Fruit fly (Drosophila melanogaster): ENCODE measurements around the gene CG2145.
A peak's percentile ranks its signal among the peaks of the same experiment; 100 is the strongest.

The CG2145 gene

dm6 chrX:10899665-10900064 lies 27.5 kb upstream of the CG2145 start, which contains the start of gene CG15208:
TSS of gene CG15208 (plus strand) at chrX:10899965.
- TF ChIP-seq usp (GFP tag; optimal IDR thresholded peaks at IDR 0.05) (no peak), ey (GFP tag; optimal IDR thresholded peaks at IDR 0.05) (no peak), dsf (GFP tag; optimal IDR thresholded peaks at IDR 0.05; ENCODE audit: borderline replicate concordance) (no peak), Dfd (GFP tag; optimal IDR thresholded peaks at IDR 0.05) (no peak), Dif (GFP tag; optimal IDR thresholded peaks at IDR 0.05; ENCODE audit: partially characterized antibody) (no peak), GATAd (GFP tag; optimal IDR thresholded peaks at IDR 0.05) (no peak), Sp1 (GFP tag; optimal IDR thresholded peaks at IDR 0.05) (no peak), foxo (GFP tag; optimal IDR thresholded peaks at IDR 0.05) (no peak), Hnf4 (GFP tag; optimal IDR thresholded peaks at IDR 0.05) (no peak), sage (GFP tag; optimal IDR thresholded peaks at IDR 0.05) (no peak)

dm6 chrX:10905047-10905446 lies 22.2 kb upstream of the CG2145 start:
- no peak for TF ChIP-seq CrebA (GFP tag; optimal IDR thresholded peaks at IDR 0.05; ENCODE audit: borderline replicate concordance)
- TF ChIP-seq Hr78 (GFP tag; optimal IDR thresholded peaks at IDR 0.05), result no peak
- TF ChIP-seq fru (GFP tag; optimal IDR thresholded peaks at IDR 0.05), result peak; percentile 60
- TF ChIP-seq sv (GFP tag; optimal IDR thresholded peaks at IDR 0.05), result peak; percentile 36
- TF ChIP-seq CG9705 (GFP tag; optimal IDR thresholded peaks at IDR 0.05), result no peak
- TF ChIP-seq Vsx2 (GFP tag; optimal IDR thresholded peaks at IDR 0.05; ENCODE audit: partially characterized antibody), result no peak
- TF ChIP-seq h (GFP tag; optimal IDR thresholded peaks at IDR 0.05), result peak; percentile 3
- no peak for TF ChIP-seq N (GFP tag; optimal IDR thresholded peaks at IDR 0.05)
- TF ChIP-seq dl (GFP tag; optimal IDR thresholded peaks at IDR 0.05; ENCODE audit: insufficient read depth in 1 of 2, partially characterized antibody in 2 of 2), result no peak
- TF ChIP-seq HLH106 (tag; optimal IDR thresholded peaks at IDR 0.05), result no peak
- peak in 1 of 2 experiments; percentile 42 for TF ChIP-seq foxo (GFP tag; optimal IDR thresholded peaks at IDR 0.05)
- no peak for TF ChIP-seq Hnf4 (GFP tag; optimal IDR thresholded peaks at IDR 0.05)
- peak; percentile 24 for TF ChIP-seq Sp1 (GFP tag; optimal IDR thresholded peaks at IDR 0.05)
- peak; percentile 7 for TF ChIP-seq psq (GFP tag; optimal IDR thresholded peaks at IDR 0.05)

DNA sequence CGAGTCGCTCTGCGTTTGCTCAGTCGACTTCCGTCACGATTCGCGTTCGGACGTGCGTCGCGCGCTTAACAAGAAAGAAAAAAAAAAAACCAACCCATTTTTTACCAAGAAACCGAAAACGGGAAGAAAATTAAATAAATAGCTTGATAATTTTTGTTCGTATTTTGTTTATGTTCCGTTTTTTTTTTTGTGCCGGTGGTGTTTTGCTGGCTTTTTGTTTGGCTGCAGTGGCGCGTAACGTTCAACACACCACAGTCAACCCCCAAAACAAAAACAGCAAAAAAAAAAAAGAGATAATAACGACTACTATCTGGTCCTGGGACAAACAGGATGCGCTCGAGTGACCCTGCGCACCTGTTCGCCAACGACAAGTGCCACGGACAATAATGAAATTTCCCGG lies 21.7 kb upstream of the CG2145 start, which contains the start of gene CG43901:
TSS of gene CG43901 (plus strand) at position 301 of the 400 bp plus-strand sequence.
- TF ChIP-seq CG32264 (GFP tag; optimal IDR thresholded peaks at IDR 0.05) (no peak), ey (GFP tag; optimal IDR thresholded peaks at IDR 0.05) (no peak), br (GFP tag; optimal IDR thresholded peaks at IDR 0.05) (no peak), dmrt93B (GFP tag; optimal IDR thresholded peaks at IDR 0.05) (no peak), CG9705 (GFP tag; optimal IDR thresholded peaks at IDR 0.05) (no peak), psq (GFP tag; optimal IDR thresholded peaks at IDR 0.05) (no peak), Dfd (GFP tag; optimal IDR thresholded peaks at IDR 0.05) (no peak), Sp1 (GFP tag; optimal IDR thresholded peaks at IDR 0.05) (no peak), h (GFP tag; optimal IDR thresholded peaks at IDR 0.05) (no peak), rgr (GFP tag; optimal IDR thresholded peaks at IDR 0.05) (no peak), Hr83 (GFP tag; optimal IDR thresholded peaks at IDR 0.05; ENCODE audit: poor library complexity, severe bottlenecking) (no peak), dsf (GFP tag; optimal IDR thresholded peaks at IDR 0.05; ENCODE audit: borderline replicate concordance) (no peak), usp (GFP tag; optimal IDR thresholded peaks at IDR 0.05) (no peak), Jra (GFP tag; optimal IDR thresholded peaks at IDR 0.05) (no peak), N (GFP tag; optimal IDR thresholded peaks at IDR 0.05) (no peak), CrebA (GFP tag; optimal IDR thresholded peaks at IDR 0.05; ENCODE audit: borderline replicate concordance) (no peak), Abd-B (GFP tag; optimal IDR thresholded peaks at IDR 0.05) (no peak), Hr78 (GFP tag; optimal IDR thresholded peaks at IDR 0.05) (no peak), brk (GFP tag; optimal IDR thresholded peaks at IDR 0.05) (no peak), dl (GFP tag; optimal IDR thresholded peaks at IDR 0.05; ENCODE audit: insufficient read depth in 1 of 2, partially characterized antibody in 2 of 2) (no peak)

DNA sequence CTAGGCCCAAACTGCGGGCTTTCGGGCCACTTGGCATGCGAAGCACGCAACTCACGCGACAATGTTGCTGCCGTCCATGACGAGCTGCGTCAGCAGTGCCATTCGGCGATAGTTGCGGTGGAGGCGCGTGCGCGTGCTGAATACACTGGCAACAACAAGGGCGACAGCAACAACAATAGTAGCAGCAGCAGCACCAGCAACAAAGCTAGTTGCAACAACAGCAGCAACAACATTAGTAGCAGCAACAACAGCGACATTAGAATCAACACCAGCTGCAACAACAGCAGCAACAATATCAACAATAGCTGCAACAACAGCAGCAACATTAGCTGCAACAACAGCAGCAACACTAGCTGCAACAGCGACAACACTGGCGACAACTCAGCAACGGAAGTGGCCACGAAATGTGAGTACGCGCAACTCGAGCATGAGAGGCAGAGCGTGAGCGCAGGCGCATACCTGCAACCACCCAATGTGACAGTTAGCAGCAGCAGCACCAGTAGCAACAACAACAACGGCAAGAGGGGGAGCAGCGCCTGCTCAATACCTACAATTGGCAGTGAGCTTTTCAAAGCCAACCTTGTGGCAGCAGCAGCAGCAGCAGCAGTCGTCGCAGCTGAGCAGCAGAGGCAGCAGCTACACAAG lies 20.9 kb upstream of the CG2145 start:
- TF ChIP-seq Hr78 (GFP tag; optimal IDR thresholded peaks at IDR 0.05) (no peak), Dfd (GFP tag; optimal IDR thresholded peaks at IDR 0.05) (peak; percentile 36)

DNA sequence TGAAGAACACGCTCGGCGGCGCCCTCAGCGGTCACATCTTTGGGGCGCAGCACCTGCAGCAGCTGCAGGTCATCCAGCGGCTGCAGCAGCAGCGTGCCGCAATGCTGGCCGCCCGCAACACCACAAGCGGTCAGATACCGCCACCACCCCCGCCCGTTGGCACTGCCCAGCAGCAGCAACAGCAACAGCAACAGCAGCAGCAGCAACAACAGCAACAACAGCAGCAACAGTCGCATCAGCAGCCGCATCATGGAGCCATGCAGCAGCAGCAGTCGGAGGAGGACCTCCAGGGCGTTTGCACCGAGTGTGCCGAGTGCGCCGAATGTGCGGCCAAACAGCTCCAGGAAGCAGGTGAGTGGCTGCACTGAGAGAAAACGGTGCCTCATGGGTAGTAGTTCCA lies 14.6 kb upstream of the CG2145 start:
- no peak for TF ChIP-seq Hr83 (GFP tag; optimal IDR thresholded peaks at IDR 0.05; ENCODE audit: poor library complexity, severe bottlenecking)
- TF ChIP-seq CG9705 (GFP tag; optimal IDR thresholded peaks at IDR 0.05), result no peak
- no peak for TF ChIP-seq ey (GFP tag; optimal IDR thresholded peaks at IDR 0.05)
- TF ChIP-seq sv (GFP tag; optimal IDR thresholded peaks at IDR 0.05), result no peak
- TF ChIP-seq jim (GFP tag; optimal IDR thresholded peaks at IDR 0.05), result no peak
- no peak for TF ChIP-seq Mio (GFP tag; optimal IDR thresholded peaks at IDR 0.05)
- TF ChIP-seq brk (GFP tag; optimal IDR thresholded peaks at IDR 0.05), result no peak
- no peak for TF ChIP-seq fru (GFP tag; optimal IDR thresholded peaks at IDR 0.05)
- TF ChIP-seq Dfd (GFP tag; optimal IDR thresholded peaks at IDR 0.05), result peak; percentile 61

Data from whole organism, wandering third instar larva.